Worm (Caenorhabditis elegans): Measurements from ENCODE around the gene F28C6.9.

DNA sequence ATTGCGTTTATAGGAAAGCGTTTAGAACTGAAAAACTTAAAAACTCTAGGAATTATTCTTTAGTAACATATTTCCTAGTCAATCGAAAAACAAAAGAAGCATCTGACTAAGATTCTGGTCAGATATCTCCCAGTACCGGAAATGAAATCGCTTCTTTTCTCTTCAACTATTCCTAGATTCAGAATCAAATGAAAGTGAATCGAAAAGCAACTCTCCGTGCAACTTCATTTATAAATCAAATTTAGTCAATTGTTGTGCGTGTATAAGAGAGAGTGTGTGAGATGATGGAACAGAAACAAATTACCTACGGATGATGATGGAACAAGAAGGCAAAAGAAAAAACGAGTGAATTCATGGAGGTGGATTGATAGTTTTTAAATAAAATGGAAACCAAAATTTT lies 50.8 kb downstream of the F28C6.9 start:
- TF ChIP-seq scrt-1 (GFP tag; IDR thresholded peaks at IDR 0.05) (no peak), ama-1 (optimal IDR thresholded peaks at IDR 0.05) (no peak), ets-7 (tag; optimal IDR thresholded peaks at IDR 0.05) (no peak), ceh-36 (tag; optimal IDR thresholded peaks at IDR 0.05) (no peak)

All from whole organism, early embryonic.